Worm (Caenorhabditis elegans): ENCODE data around the gene faah-4.

Gene faah-4

DNA sequence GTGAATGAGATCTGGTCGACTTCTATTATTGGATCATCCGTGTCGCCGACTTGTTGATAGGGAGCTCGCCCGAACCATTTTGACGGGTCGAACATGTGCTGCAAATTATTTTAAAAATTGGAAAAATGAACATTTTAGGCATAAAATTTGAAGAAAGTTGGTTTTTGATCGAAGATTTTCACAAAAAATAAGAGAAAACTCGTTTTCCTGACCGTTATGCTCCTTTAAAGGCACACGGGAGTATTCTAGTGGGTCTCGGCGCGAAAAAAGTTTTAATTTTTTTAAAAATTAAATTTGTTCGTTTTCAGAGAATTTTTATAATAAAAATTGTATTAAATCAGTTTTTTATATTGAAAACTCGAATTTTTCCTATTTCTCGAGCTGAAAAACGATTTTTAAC, 4.5 kb upstream of the faah-4 start, which contains the start of gene Y56A3A.16:
Gene Y56A3A.16, minus strand, starts transcription at position 101 of the 400 bp plus-strand sequence.
- TF ChIP-seq ztf-11 (tag; optimal IDR thresholded peaks at IDR 0.05) (no peak), hlh-30 (tag; optimal IDR thresholded peaks at IDR 0.05; ENCODE audit: insufficient read depth) (no peak)

DNA sequence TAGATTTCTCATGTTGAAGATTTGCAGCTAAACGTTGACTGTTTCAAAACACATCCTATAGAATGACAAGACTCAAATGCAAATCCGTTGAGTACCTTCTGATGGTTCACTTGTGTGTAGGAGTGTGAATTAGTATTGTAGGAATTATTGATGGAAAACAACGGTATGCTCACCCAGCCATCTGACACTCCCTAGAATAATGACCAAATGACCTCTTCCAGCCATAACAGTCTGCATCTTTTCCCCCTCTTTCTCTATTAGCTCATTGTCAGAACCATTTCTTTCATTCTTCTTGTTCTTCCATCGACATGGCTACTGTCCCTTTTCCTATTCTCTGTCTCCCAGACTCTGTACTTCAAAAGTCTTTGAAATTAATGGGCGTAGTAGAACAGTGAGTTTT, 1.0 kb downstream of the faah-4 start, which contains the start of gene fbxb-24:
Gene fbxb-24, plus strand, starts transcription at position 301 of the 400 bp plus-strand sequence.
- TF ChIP-seq hlh-11 (tag; optimal IDR thresholded peaks at IDR 0.05) (no peak), vab-7 (GFP tag; IDR thresholded peaks at IDR 0.05) (no peak), lin-15B (tag; optimal IDR thresholded peaks at IDR 0.05) (no peak), duxl-1 (tag; optimal IDR thresholded peaks at IDR 0.05; ENCODE audit: poor library complexity) (no peak), zag-1 (tag; optimal IDR thresholded peaks at IDR 0.05) (no peak), T26A8.4 (GFP tag; IDR thresholded peaks at IDR 0.05) (no peak), ceh-62 (tag; optimal IDR thresholded peaks at IDR 0.05) (no peak), dmd-9 (GFP tag; IDR thresholded peaks at IDR 0.05) (no peak), jun-1 (tag; optimal IDR thresholded peaks at IDR 0.05) (no peak), zip-2 (tag; optimal IDR thresholded peaks at IDR 0.05) (no peak), nhr-41 (GFP tag; IDR thresholded peaks at IDR 0.05) (no peak), nhr-6 (tag; optimal IDR thresholded peaks at IDR 0.05) (no peak), mdt-29 (GFP tag; IDR thresholded peaks at IDR 0.05) (no peak), spr-3 (GFP tag; optimal IDR thresholded peaks at IDR 0.05) (no peak)

DNA sequence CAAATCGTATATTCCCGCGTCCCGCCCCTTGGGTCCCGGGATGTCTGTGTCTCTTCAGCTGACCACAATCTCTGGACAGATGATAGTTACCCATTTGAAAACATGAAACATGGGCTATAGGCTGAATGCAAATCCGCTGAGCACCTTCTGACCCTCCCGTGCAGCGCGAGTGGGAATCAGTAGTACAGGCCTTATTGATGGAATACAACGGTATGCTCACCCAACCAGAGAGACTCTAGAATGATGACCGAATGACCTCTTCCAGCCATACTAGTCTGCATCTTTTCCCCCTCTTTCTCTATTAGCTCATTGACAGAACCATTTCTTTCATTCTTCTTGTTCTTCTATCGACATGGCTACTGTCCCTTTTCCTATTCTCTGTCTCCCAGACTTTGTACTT, 2.5 kb downstream of the faah-4 start, which contains the start of gene sdz-33:
Gene sdz-33, plus strand, starts transcription at position 301 of the 400 bp plus-strand sequence.
- TF ChIP-seq madf-5 (GFP tag; IDR thresholded peaks at IDR 0.05) = no peak
- no peak for TF ChIP-seq nhr-42 (GFP tag; IDR thresholded peaks at IDR 0.05)
- no peak for TF ChIP-seq hif-1 (tag; optimal IDR thresholded peaks at IDR 0.05)
- no peak for TF ChIP-seq Y105C5A.15 (GFP tag; IDR thresholded peaks at IDR 0.05)
- no peak for TF ChIP-seq mes-2 (tag; optimal IDR thresholded peaks at IDR 0.05; ENCODE audit: poor library complexity, severe bottlenecking)
- TF ChIP-seq R02D3.7 (tag; optimal IDR thresholded peaks at IDR 0.05) = no peak
- no peak for TF ChIP-seq spr-3 (GFP tag; optimal IDR thresholded peaks at IDR 0.05)
- TF ChIP-seq lir-3 (tag; optimal IDR thresholded peaks at IDR 0.05) = no peak
- no peak for TF ChIP-seq F49E8.2 (tag; optimal IDR thresholded peaks at IDR 0.05; ENCODE audit: borderline replicate concordance)
- no peak for TF ChIP-seq unc-39 (tag; optimal IDR thresholded peaks at IDR 0.05)
- no peak for TF ChIP-seq F10B5.3 (tag; optimal IDR thresholded peaks at IDR 0.05)

DNA sequence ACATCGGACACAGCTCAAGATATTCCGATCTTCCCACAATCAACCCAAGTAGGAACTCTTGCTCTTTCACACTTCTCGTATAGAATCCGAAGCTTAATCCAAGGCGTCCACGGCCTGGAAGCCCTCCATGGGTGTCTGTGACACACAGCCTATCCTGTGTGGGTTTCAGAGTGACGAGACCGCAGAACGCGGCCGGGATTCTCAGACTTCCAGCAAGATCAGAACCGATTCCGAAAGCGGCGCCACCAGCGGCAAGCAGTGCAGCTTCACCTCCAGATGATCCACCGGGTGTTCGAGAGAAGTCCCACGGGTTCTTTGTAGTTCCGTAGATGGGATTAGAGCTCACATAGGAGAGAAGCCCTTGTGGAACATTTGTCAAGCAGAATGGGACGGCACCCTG, 6.9 kb downstream of the faah-4 start:
- TF ChIP-seq set-16 (GFP tag; IDR thresholded peaks at IDR 0.05) (peak; percentile 79), hlh-30 (tag; optimal IDR thresholded peaks at IDR 0.05; ENCODE audit: insufficient read depth) (no peak), nhr-76 (tag; optimal IDR thresholded peaks at IDR 0.05) (no peak), lin-13 (GFP tag; optimal IDR thresholded peaks at IDR 0.05) (no peak), mxl-2 (GFP tag; conservative IDR thresholded peaks at IDR 0.05) (no peak), vab-7 (GFP tag; IDR thresholded peaks at IDR 0.05) (no peak), F49E8.2 (tag; optimal IDR thresholded peaks at IDR 0.05; ENCODE audit: borderline replicate concordance) (no peak)

DNA sequence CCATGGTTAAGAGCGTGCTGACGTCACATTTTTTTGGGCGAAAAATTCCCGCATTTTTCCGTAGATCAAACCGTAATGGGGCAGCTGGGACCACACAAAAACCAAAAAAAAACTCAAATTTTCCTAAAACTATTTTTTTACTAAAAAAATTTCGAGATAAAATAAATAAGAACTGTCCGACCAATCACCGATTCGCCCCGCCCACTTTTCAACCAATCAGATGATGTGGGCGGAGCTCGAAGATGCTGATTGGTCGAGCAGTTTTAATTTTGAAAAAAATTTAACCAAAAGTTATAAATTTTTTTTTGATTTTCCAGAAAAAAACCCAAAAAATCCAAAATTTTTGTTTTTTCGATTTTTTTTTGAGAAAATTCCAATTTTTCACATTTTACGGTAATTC, 9.7 kb downstream of the faah-4 start:
- TF ChIP-seq pqm-1 (tag; optimal IDR thresholded peaks at IDR 0.05) = no peak
- TF ChIP-seq ztf-7 (tag; optimal IDR thresholded peaks at IDR 0.05) = no peak
- TF ChIP-seq dmd-8 (GFP tag; IDR thresholded peaks at IDR 0.05) = no peak
- no peak for TF ChIP-seq lin-15B (tag; optimal IDR thresholded peaks at IDR 0.05)

DNA sequence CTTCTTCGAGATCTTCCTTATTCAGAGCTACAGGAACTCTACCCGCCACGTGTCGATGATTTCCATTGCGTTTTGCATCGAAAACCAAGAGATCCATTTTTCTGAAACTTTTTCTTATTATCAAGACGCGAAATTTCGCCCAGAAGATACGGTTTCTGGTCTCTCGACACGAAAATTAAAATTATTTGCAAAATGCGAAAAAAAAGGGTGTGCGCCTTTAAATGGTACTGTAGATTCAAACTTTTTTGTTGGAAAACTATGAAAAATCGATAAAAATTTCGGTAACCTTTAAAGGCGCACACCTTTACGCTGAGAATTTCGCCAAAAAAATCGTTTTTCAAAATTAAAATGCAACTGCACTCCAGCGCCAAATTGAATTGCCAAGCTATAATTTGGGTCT, 11.5 kb downstream of the faah-4 start, which contains the start of gene tsen-2:
Gene tsen-2, minus strand, starts transcription at position 101 of the 400 bp plus-strand sequence.
- TF ChIP-seq aly-2 (tag; optimal IDR thresholded peaks at IDR 0.05) (no peak), lim-7 (GFP tag; IDR thresholded peaks at IDR 0.05) (no peak), zag-1 (tag; optimal IDR thresholded peaks at IDR 0.05) (no peak), hlh-11 (tag; optimal IDR thresholded peaks at IDR 0.05) (no peak), tra-1 (GFP tag; IDR thresholded peaks at IDR 0.05) (no peak), php-3 (GFP tag; IDR thresholded peaks at IDR 0.05) (no peak), ZK337.2 (GFP tag; IDR thresholded peaks at IDR 0.05) (no peak), nhr-28 (tag; optimal IDR thresholded peaks at IDR 0.05) (no peak), madf-5 (GFP tag; IDR thresholded peaks at IDR 0.05) (no peak), unc-62 (GFP tag; optimal IDR thresholded peaks at IDR 0.05 in 1 of 2) (no peak), unc-62 (tag; optimal IDR thresholded peaks at IDR 0.05) (no peak), ceh-28 (tag; optimal IDR thresholded peaks at IDR 0.05) (no peak), skn-1 (tag; optimal IDR thresholded peaks at IDR 0.05) (no peak), T26A8.4 (GFP tag; IDR thresholded peaks at IDR 0.05) (no peak), lin-29 (GFP tag; IDR thresholded peaks at IDR 0.05) (no peak)
